Worm (Caenorhabditis elegans): ENCODE measurements around the gene sec-61.G.
A peak's percentile ranks its signal among the peaks of the same experiment; 100 is the strongest.

The sec-61.G gene

DNA sequence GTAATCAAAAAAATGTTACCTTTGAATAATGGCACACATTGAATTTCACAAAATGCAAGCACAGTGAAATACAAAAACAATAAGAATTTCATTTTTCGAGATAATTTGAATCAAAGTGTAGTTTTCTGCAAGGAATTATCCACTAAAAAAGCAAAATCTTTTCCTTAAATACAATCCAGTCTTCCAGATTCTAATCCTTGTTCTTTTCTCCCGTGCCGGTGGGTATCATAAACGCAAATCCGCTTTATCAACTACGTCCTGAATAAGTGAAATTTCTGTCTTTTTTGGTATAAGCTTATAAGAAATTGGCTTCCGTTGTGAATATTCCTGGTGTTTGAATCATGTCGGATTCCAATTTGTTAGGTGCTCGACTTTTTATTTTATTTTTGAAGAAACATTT lies 8.8 kb downstream of the sec-61.G start:
- TF ChIP-seq nhr-2 (tag; optimal IDR thresholded peaks at IDR 0.05) = no peak
- no peak for TF ChIP-seq snpc-4 (tag; optimal IDR thresholded peaks at IDR 0.05)
- TF ChIP-seq nhr-12 (tag; optimal IDR thresholded peaks at IDR 0.05) = no peak
- TF ChIP-seq drap-1 (GFP tag; optimal IDR thresholded peaks at IDR 0.05) = no peak
- no peak for TF ChIP-seq nhr-76 (tag; optimal IDR thresholded peaks at IDR 0.05)
- TF ChIP-seq lin-32 (GFP tag; optimal IDR thresholded peaks at IDR 0.05) = no peak
- TF ChIP-seq flh-1 (GFP tag; optimal IDR thresholded peaks at IDR 0.05) = no peak
- no peak for TF ChIP-seq ham-2 (GFP tag; optimal IDR thresholded peaks at IDR 0.05)

DNA sequence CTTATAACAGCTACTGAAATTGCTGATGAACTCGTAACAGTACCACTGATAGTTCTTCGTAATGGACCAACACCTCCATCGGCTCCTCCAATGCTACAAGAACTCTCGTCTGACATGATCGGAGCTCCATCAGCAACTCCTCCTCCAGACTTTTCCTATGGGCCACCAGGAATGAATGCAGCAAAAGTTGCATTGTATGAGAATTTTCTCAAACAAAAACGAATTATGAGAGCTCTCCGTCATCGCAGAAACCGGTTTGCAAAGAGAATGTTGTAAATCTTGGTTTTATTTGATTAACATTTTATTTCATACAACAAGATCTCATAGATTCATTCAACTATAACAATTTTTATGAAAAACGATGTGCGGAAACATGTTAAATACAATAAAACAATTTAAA lies 9.4 kb downstream of the sec-61.G start:
- no peak for TF ChIP-seq elt-1 (tag; optimal IDR thresholded peaks at IDR 0.05; ENCODE audit: borderline replicate concordance, insufficient read depth)
- no peak for TF ChIP-seq drap-1 (GFP tag; optimal IDR thresholded peaks at IDR 0.05)
- no peak for TF ChIP-seq cnd-1 (tag; optimal IDR thresholded peaks at IDR 0.05)
- no peak for TF ChIP-seq sptf-1 (tag; optimal IDR thresholded peaks at IDR 0.05)
- no peak for TF ChIP-seq lin-32 (GFP tag; optimal IDR thresholded peaks at IDR 0.05)
- no peak for TF ChIP-seq nhr-2 (tag; optimal IDR thresholded peaks at IDR 0.05)
- TF ChIP-seq unc-62 (GFP tag; optimal IDR thresholded peaks at IDR 0.05) = no peak

DNA sequence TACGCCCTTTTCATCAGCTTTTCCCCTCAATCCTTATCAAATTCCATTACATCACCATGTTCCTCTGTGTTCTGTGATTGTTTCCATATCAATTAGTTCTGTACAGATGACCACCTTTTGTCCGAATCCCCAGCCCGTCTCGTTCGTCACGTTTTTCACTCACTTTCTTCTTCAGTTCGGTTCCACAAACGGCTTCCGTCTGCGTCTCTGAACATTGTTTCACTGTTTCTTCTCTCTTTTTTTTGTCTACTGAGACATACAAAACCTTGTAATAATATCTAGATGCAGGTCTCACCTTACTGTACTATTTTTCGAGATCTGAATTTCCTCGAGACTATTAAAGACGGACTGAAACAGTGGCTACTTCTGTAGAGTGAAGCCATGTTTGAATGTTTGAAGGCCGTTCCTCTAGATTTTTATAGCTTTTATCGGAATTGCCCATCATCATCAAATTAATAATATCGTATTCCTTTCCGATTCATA lies 10.5 kb downstream of the sec-61.G start, which contains the start of gene F32D8.3:
F32D8.3 (plus strand) TSS at position 433 of the 483 bp plus-strand sequence.
- TF ChIP-seq snpc-4 (tag; optimal IDR thresholded peaks at IDR 0.05) = no peak
- no peak for TF ChIP-seq ceh-43 (GFP tag; optimal IDR thresholded peaks at IDR 0.05)
- no peak for TF ChIP-seq unc-62 (GFP tag; optimal IDR thresholded peaks at IDR 0.05)
- no peak for TF ChIP-seq nhr-28 (tag; optimal IDR thresholded peaks at IDR 0.05)
- no peak for TF ChIP-seq M03D4.4 (tag; optimal IDR thresholded peaks at IDR 0.05)

DNA sequence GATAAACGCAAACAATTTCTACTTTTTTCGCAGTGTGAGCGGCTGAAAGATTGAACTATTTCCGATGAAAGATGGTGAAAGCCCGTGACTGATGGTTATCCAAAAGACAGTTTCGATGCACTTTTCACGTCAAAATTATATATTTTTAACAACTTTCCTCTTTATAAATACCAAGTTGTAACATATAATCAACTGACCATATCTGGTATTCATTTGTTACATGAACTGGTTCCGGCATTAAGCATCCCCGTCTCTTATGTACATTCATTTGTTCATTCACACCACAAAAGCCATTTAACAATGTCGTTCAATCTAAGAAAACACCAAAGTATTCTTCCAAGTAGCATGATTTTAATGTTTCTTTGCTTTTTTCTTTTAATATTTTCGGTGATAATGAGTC lies 13.5 kb downstream of the sec-61.G start, which contains the start of gene F32D8.2:
F32D8.2 (plus strand) TSS at position 301 of the 400 bp plus-strand sequence.
- TF ChIP-seq cnd-1 (tag; optimal IDR thresholded peaks at IDR 0.05) (no peak), lin-32 (GFP tag; optimal IDR thresholded peaks at IDR 0.05) (no peak), ceh-83 (GFP tag; optimal IDR thresholded peaks at IDR 0.05) (no peak), M03D4.4 (tag; optimal IDR thresholded peaks at IDR 0.05) (no peak), elt-1 (tag; optimal IDR thresholded peaks at IDR 0.05; ENCODE audit: borderline replicate concordance, insufficient read depth) (no peak), nhr-12 (tag; optimal IDR thresholded peaks at IDR 0.05) (no peak), mab-5 (tag; optimal IDR thresholded peaks at IDR 0.05) (no peak), lsy-2 (tag; optimal IDR thresholded peaks at IDR 0.05) (no peak), nhr-28 (tag; optimal IDR thresholded peaks at IDR 0.05) (no peak), bed-3 (GFP tag; optimal IDR thresholded peaks at IDR 0.05) (no peak), pha-4 (tag; optimal IDR thresholded peaks at IDR 0.05) (no peak)

DNA sequence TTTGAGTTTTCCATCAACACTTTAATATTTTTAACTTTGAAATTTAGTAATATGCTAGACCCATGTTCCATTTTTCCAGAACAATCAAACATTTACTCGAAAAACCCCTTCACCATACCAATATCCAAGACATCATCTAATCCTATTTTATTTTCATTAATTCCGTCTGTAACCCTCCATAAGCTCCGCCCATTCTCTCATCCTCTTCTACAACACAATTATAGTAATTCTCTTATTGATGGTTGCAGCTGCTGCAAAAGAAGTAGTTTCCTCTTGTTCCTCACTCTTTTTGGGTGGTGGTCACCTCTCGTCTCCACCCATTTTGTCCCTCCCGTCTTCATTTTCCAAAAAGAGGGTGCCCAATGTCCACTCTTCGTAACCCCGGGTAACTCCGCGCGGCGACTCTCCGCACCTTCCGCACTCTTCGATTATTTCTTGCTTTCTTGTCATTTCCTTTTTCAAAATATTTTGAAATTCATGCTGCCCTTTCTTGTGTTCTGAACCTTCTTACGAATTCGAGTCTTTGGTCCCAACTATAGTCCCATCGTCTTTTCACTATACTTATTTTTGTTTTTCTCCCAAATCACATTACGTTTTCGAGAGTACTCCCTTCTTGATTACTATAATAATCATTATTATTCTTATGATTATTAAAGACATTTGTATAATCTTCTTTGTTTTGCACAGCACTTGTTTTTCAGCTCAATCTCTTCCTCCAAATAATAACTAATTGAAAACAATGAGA lies 16.6 kb downstream of the sec-61.G start, which contains the start of gene F32D8.1:
F32D8.1 (plus strand) TSS at position 695 of the 745 bp plus-strand sequence.
- no peak for TF ChIP-seq hlh-1 (tag; optimal IDR thresholded peaks at IDR 0.05)
- TF ChIP-seq ces-1 (GFP tag; optimal IDR thresholded peaks at IDR 0.05) = peak; percentile 97

DNA sequence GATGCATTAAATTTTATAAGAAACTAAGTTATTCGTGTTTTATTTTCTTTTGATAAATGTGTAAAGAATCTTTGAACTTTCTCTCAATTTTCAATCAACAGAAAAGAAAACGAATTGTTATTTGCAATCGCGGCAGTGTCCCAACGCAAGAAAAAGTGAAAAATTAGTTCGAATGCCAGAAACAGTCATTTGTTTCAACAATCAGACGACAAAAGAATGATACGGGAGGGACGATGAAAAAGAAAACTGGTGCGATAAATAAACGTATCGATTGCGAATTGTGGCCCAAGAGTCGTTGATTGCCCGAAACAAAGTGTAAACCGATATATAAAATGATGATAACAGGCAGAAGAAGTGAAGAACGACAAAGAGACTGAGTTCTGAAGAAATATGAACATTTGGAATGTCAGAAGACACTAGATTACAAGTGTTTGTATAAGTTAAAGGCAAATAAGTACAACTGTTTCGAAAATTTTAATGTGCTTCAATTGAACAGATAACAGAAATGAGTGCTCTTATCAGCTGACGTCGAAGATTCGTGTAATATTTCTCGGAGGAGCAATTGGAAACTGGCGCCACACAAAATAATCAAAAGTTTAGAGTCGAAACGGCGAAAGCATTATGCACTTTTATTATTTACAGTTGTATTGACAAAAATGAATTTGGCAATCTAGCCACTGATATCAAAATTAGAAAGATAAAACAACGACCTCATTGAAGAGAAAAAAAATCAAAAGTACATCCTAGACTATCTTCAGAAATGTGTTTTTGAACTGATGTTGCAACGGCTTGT lies 18.9 kb downstream of the sec-61.G start:
- TF ChIP-seq unc-62 (GFP tag; optimal IDR thresholded peaks at IDR 0.05) = no peak
- no peak for TF ChIP-seq lin-13 (tag; optimal IDR thresholded peaks at IDR 0.05)
- TF ChIP-seq flh-1 (GFP tag; optimal IDR thresholded peaks at IDR 0.05) = no peak
- TF ChIP-seq hlh-1 (tag; optimal IDR thresholded peaks at IDR 0.05) = no peak
- TF ChIP-seq unc-120 (tag; optimal IDR thresholded peaks at IDR 0.05; ENCODE audit: poor library complexity, severe bottlenecking) = no peak
- TF ChIP-seq sptf-1 (tag; optimal IDR thresholded peaks at IDR 0.05) = no peak

DNA sequence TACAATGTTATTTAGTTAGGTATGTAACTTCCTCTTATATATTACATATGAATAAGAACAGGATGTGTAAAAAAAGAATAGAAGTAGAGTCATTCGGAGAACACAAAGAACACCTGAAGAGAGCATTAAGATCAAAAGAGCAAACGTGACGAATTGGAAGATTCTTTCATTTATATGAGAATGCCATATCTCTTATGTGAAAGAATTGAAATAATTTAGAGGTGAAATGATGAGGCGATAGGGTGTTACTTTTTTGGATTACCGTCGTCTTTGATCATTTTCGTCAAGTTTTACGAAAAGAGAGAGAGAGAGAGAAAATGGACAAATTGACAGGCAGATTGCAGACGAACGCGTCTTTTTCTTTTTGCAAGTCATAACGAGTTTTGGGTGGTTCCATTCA lies 20.4 kb downstream of the sec-61.G start:
- TF ChIP-seq ceh-43 (GFP tag; optimal IDR thresholded peaks at IDR 0.05) (no peak), unc-62 (GFP tag; optimal IDR thresholded peaks at IDR 0.05) (no peak), elt-1 (tag; optimal IDR thresholded peaks at IDR 0.05; ENCODE audit: borderline replicate concordance, insufficient read depth) (no peak), M03D4.4 (tag; optimal IDR thresholded peaks at IDR 0.05) (no peak), mab-5 (tag; optimal IDR thresholded peaks at IDR 0.05) (no peak), nhr-28 (tag; optimal IDR thresholded peaks at IDR 0.05) (no peak)
